Fruit fly (Drosophila melanogaster) whole organism, wandering third instar larva: Measurements from ENCODE around the gene sgll.

Experiments
- Abd-B ChIP-seq: fragments of >200 bp; optimal IDR thresholded peaks from 2 replicates; lab custom pipeline; 2017; ENCODE audit warnings: missing biosample characterization, missing genetic modification characterization
- CG32264 ChIP-seq: fragments of 200-800 bp; sonication (Bioruptor generic); optimal IDR thresholded peaks from 2 replicates; lab custom pipeline; 2016; ENCODE audit warnings: missing biosample characterization, missing genetic modification characterization
- CG9705 ChIP-seq: fragments of 200-800 bp; sonication (Bioruptor generic); optimal IDR thresholded peaks from 2 replicates; lab custom pipeline; 2018; ENCODE audit warnings: missing biosample characterization, mild to moderate bottlenecking, missing genetic modification characterization
- CrebA ChIP-seq: fragments of 200-800 bp; sonication (Bioruptor generic); optimal IDR thresholded peaks from 2 replicates; lab custom pipeline; 2016; ENCODE audit warnings: missing biosample characterization, mild to moderate bottlenecking, missing genetic modification characterization, borderline replicate concordance
- Dfd ChIP-seq: fragments of >200 bp; optimal IDR thresholded peaks from 2 replicates; lab custom pipeline; 2017; ENCODE audit warnings: missing biosample characterization, missing genetic modification characterization
- GATAd ChIP-seq: sonication (Bioruptor generic); optimal IDR thresholded peaks from 2 replicates; lab custom pipeline; 2016; ENCODE audit warnings: missing biosample characterization, missing genetic modification characterization
- HLH106 ChIP-seq: fragments of 200-800 bp; optimal IDR thresholded peaks from 3 replicates; lab custom pipeline; 2019; ENCODE audit warnings: missing biosample characterization, mild to moderate bottlenecking, missing genetic modification characterization, moderate library complexity
- Hnf4 ChIP-seq: fragments of 200-800 bp; sonication (Bioruptor generic); optimal IDR thresholded peaks from 2 replicates; lab custom pipeline; 2016; ENCODE audit warnings: missing biosample characterization, mild to moderate bottlenecking, missing genetic modification characterization
- Hr78 ChIP-seq: fragments of >200 bp; optimal IDR thresholded peaks from 2 replicates; lab custom pipeline; 2017; ENCODE audit warnings: missing biosample characterization, missing genetic modification characterization
- Hr83 ChIP-seq: fragments of 200-300 bp; sonication (Bioruptor generic); optimal IDR thresholded peaks from 2 replicates; lab custom pipeline; 2016; ENCODE audit warnings: missing biosample characterization, mild to moderate bottlenecking, missing genetic modification characterization, moderate library complexity; ENCODE audit not compliant: poor library complexity, severe bottlenecking
- Jra ChIP-seq: sonication (Bioruptor generic); optimal IDR thresholded peaks from 2 replicates; lab custom pipeline; 2016; ENCODE audit warnings: missing biosample characterization, missing genetic modification characterization
- Mio ChIP-seq: sonication (Bioruptor generic); optimal IDR thresholded peaks from 2 replicates; lab custom pipeline; 2016; ENCODE audit warnings: missing biosample characterization, missing genetic modification characterization
- Myc ChIP-seq: fragments of >200 bp; optimal IDR thresholded peaks from 2 replicates; lab custom pipeline; 2017
- N ChIP-seq: fragments of >200 bp; optimal IDR thresholded peaks from 2 replicates; lab custom pipeline; 2018; ENCODE audit warnings: missing biosample characterization, missing external identifiers, missing genetic modification characterization
- OdsH ChIP-seq: fragments of 200-800 bp; sonication (Bioruptor generic); optimal IDR thresholded peaks from 2 replicates; lab custom pipeline; 2016; ENCODE audit warnings: missing biosample characterization, mild to moderate bottlenecking, missing genetic modification characterization
- Rel ChIP-seq, 2 experiments: fragments of 200-800 bp; sonication (Bioruptor generic) in 1 of 2; optimal IDR thresholded peaks; 2 replicates in 1 of 2; 3 replicates in 1 of 2; lab custom pipeline; 2016 to 2019; ENCODE audit warnings: mild to moderate bottlenecking in 2 of 2, missing biosample characterization in 2 of 2, missing genetic modification characterization in 2 of 2, moderate library complexity in 1 of 2
- Sp1 ChIP-seq: fragments of 200-800 bp; sonication (Bioruptor generic); optimal IDR thresholded peaks from 3 replicates; lab custom pipeline; 2019; ENCODE audit warnings: missing biosample characterization, mild to moderate bottlenecking, missing genetic modification characterization, moderate library complexity
- Vsx2 ChIP-seq: fragments of 200-300, 225-300 bp; sonication (Bioruptor generic); optimal IDR thresholded peaks from 2 replicates; lab custom pipeline; 2018; ENCODE audit warnings: missing biosample characterization, missing genetic modification characterization; ENCODE audit not compliant: partially characterized antibody
- br ChIP-seq: fragments of 200-800 bp; sonication (Bioruptor generic); optimal IDR thresholded peaks from 2 replicates; lab custom pipeline; 2016; ENCODE audit warnings: missing biosample characterization, missing genetic modification characterization
- brk ChIP-seq: fragments of 200-800 bp; sonication (Bioruptor generic); optimal IDR thresholded peaks from 2 replicates; lab custom pipeline; 2016; ENCODE audit warnings: missing biosample characterization, mild to moderate bottlenecking, missing genetic modification characterization
- dl ChIP-seq, 2 experiments: fragments of 175-275, 200-275 bp in 1 of 2; fragments of 200-275 bp in 1 of 2; sonication (Bioruptor generic); optimal IDR thresholded peaks; lab custom pipeline; 2018; ENCODE audit warnings: mild to moderate bottlenecking in 2 of 2, missing biosample characterization in 2 of 2, missing genetic modification characterization in 2 of 2, moderate library complexity in 2 of 2; ENCODE audit not compliant: partially characterized antibody in 2 of 2, insufficient read depth in 1 of 2
- dmrt93B ChIP-seq: fragments of 200-800 bp; sonication (Bioruptor generic); optimal IDR thresholded peaks from 2 replicates; lab custom pipeline; 2018; ENCODE audit warnings: missing biosample characterization, mild to moderate bottlenecking, missing genetic modification characterization
- dsf ChIP-seq: sonication (Bioruptor generic); optimal IDR thresholded peaks from 2 replicates; lab custom pipeline; 2016; ENCODE audit warnings: missing biosample characterization, missing genetic modification characterization, borderline replicate concordance
- ey ChIP-seq: fragments of 200-800 bp; sonication (Bioruptor generic); optimal IDR thresholded peaks from 2 replicates; lab custom pipeline; 2016; ENCODE audit warnings: missing biosample characterization, missing genetic modification characterization
- foxo ChIP-seq, 2 experiments: fragments of 200-800 bp; sonication (Bioruptor generic); optimal IDR thresholded peaks; 2 replicates in 1 of 2; 3 replicates in 1 of 2; lab custom pipeline; 2016 to 2017; ENCODE audit warnings: missing biosample characterization in 2 of 2, missing genetic modification characterization in 2 of 2
- fru ChIP-seq: fragments of 200-800 bp; sonication (Bioruptor generic); optimal IDR thresholded peaks from 3 replicates; lab custom pipeline; 2016; ENCODE audit warnings: missing biosample characterization, mild to moderate bottlenecking, missing genetic modification characterization
- h ChIP-seq: fragments of 200-800 bp; sonication (Bioruptor generic); optimal IDR thresholded peaks from 3 replicates; lab custom pipeline; 2016; ENCODE audit warnings: missing biosample characterization, mild to moderate bottlenecking, missing genetic modification characterization
- jim ChIP-seq: fragments of 175-275, 200-325 bp; sonication (Bioruptor generic); optimal IDR thresholded peaks from 2 replicates; lab custom pipeline; 2016; ENCODE audit warnings: missing biosample characterization, mild to moderate bottlenecking, missing genetic modification characterization
- lola ChIP-seq: fragments of >200 bp; optimal IDR thresholded peaks from 2 replicates; lab custom pipeline; 2017; ENCODE audit warnings: missing biosample characterization, missing genetic modification characterization
- pan ChIP-seq: fragments of >200 bp; optimal IDR thresholded peaks from 2 replicates; lab custom pipeline; 2017
- psq ChIP-seq: fragments of 200-800 bp; sonication (Bioruptor generic); optimal IDR thresholded peaks from 3 replicates; lab custom pipeline; 2017; ENCODE audit warnings: missing biosample characterization, mild to moderate bottlenecking, missing genetic modification characterization, moderate library complexity
- rgr ChIP-seq: fragments of 200-800 bp; sonication (Bioruptor generic); optimal IDR thresholded peaks from 3 replicates; lab custom pipeline; 2016; ENCODE audit warnings: missing biosample characterization, mild to moderate bottlenecking, missing genetic modification characterization
- sage ChIP-seq: fragments of 200-800 bp; sonication (Bioruptor generic); optimal IDR thresholded peaks from 2 replicates; lab custom pipeline; 2016; ENCODE audit warnings: missing biosample characterization, mild to moderate bottlenecking, missing genetic modification characterization
- sv ChIP-seq: fragments of 200-800 bp; sonication (Bioruptor generic); optimal IDR thresholded peaks from 3 replicates; lab custom pipeline; 2016; ENCODE audit warnings: missing biosample characterization, missing genetic modification characterization
- tai ChIP-seq: sonication (Bioruptor generic); optimal IDR thresholded peaks from 2 replicates; lab custom pipeline; 2016; ENCODE audit warnings: missing biosample characterization, missing genetic modification characterization
- usp ChIP-seq: fragments of >200 bp; optimal IDR thresholded peaks from 2 replicates; lab custom pipeline; 2017; ENCODE audit warnings: missing biosample characterization, missing genetic modification characterization
- woc ChIP-seq: sonication (Bioruptor generic); optimal IDR thresholded peaks from 2 replicates; lab custom pipeline; 2016; ENCODE audit warnings: missing biosample characterization, mild to moderate bottlenecking, missing genetic modification characterization

The sgll gene

dm6 chr3R:7811514-7811913 is 1.2 kb downstream of the sgll start, which contains the start of gene CG31473:
TSS of gene CG31473 (plus strand) at chr3R:7811814.
- TF ChIP-seq rgr (GFP tag; lab: Kevin White, UChicago) (no peak), sv (GFP tag; lab: Kevin White, UChicago) (no peak), Hr83 (no peak)

DNA sequence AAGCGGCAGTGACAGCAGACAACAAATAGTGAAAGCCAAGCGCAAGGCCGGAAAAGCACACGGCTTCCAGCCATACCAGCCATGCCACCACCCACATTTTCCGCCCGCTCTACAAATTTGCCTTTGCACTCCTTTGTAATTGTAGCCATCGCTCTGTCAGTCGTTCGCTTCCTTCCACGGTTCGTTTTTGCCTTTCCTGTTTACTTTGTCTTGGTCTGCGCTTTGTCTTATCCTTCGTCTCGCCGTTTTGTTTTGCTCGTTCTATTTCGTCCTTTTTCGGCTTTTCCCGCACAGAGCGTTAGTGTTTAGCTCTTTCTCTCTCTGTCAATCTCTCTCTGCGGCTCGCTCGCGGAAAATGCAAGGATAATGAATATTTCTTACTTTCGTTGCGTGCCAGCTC is 3.2 kb downstream of the sgll start:
- TF ChIP-seq woc (GFP tag; lab: Kevin White, UChicago) (no peak), Hr83 (no peak), sv (GFP tag; lab: Kevin White, UChicago) (no peak), h (GFP tag; lab: Kevin White, UChicago) (no peak), Rel (GFP tag; optimal IDR thresholded peaks at IDR 0.05; lab: Kevin White, UChicago) (no peak), Rel (tag; optimal IDR thresholded peaks at IDR 0.05; lab: Kevin White, UChicago) (no peak), Hr78 (GFP tag; lab: Kevin White, UChicago) (no peak), psq (peak; percentile 55), HLH106 (no peak)

DNA sequence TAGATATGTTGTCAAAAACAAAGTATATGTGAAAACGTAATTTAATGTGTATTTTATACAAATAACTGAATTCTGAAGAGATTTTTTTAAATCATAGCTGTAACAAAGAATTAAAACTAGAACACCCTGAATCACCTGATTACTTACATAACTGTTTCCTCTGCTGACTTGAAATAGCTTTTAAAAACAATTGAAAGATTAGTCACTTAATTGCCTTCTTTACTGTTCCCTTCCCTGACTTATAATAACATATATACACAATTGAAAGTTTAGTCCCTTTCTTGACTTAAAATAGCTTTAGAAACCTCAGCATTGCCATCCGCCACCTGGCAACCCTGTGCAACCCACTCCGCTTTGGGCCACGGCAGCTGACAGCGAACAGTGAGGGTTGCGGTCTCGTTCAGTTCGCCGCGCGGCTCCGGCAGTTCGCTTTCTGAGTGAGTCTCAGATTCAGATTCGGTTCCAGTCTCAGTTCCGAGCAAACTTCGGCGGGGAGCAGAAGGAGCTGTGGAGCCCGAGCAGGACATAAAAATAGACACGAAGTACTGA is 3.7 kb downstream of the sgll start, which contains the start of gene CG34384:
TSS of gene CG34384 (plus strand) at position 381 of the 549 bp plus-strand sequence.
- no peak for TF ChIP-seq Dfd (GFP tag; lab: Kevin White, UChicago)
- no peak for TF ChIP-seq Myc (lab: Kevin White, UChicago)
- no peak for TF ChIP-seq sage
- TF ChIP-seq Rel (GFP tag; optimal IDR thresholded peaks at IDR 0.05; lab: Kevin White, UChicago) = no peak
- TF ChIP-seq Rel (tag; optimal IDR thresholded peaks at IDR 0.05; lab: Kevin White, UChicago) = no peak
- no peak for TF ChIP-seq CG32264 (GFP tag; lab: Kevin White, UChicago)
- TF ChIP-seq pan = no peak
- no peak for TF ChIP-seq Hr78 (GFP tag; lab: Kevin White, UChicago)
- TF ChIP-seq dsf (GFP tag; lab: Kevin White, UChicago) = no peak
- TF ChIP-seq OdsH (GFP tag; lab: Kevin White, UChicago) = no peak
- no peak for TF ChIP-seq Hnf4 (GFP tag; lab: Kevin White, UChicago)
- no peak for TF ChIP-seq Jra (GFP tag; lab: Kevin White, UChicago)
- no peak for TF ChIP-seq Vsx2 (GFP tag; lab: Kevin White, UChicago)
- TF ChIP-seq fru = peak; percentile 59
- no peak for TF ChIP-seq rgr (GFP tag; lab: Kevin White, UChicago)
- peak; percentile 50 for TF ChIP-seq HLH106
- TF ChIP-seq GATAd (GFP tag; lab: Kevin White, UChicago) = no peak
- TF ChIP-seq CG9705 (GFP tag; lab: Kevin White, UChicago) = no peak
- no peak for TF ChIP-seq lola (GFP tag; lab: Kevin White, UChicago)
- no peak for TF ChIP-seq usp (GFP tag; lab: Kevin White, UChicago)
- peak; percentile 34 for TF ChIP-seq h (GFP tag; lab: Kevin White, UChicago)
- TF ChIP-seq br (GFP tag; lab: Kevin White, UChicago) = peak; percentile 29
- peak; percentile 19 for TF ChIP-seq sv (GFP tag; lab: Kevin White, UChicago)
- TF ChIP-seq Mio = no peak
- TF ChIP-seq dmrt93B (GFP tag; lab: Kevin White, UChicago) = peak; percentile 12
- no peak for TF ChIP-seq dl (GFP tag; optimal IDR thresholded peaks at IDR 0.05; lab: Kevin White, UChicago; ENCODE audit: insufficient read depth in 1 of 2, partially characterized antibody in 2 of 2)
- peak; percentile 16 for TF ChIP-seq psq
- TF ChIP-seq CrebA (GFP tag; lab: Kevin White, UChicago) = no peak
- TF ChIP-seq jim = no peak
- TF ChIP-seq ey = peak; percentile 19
- no peak for TF ChIP-seq N (GFP tag; lab: Kevin White, UChicago)
- no peak for TF ChIP-seq brk
- TF ChIP-seq tai = no peak
- TF ChIP-seq Abd-B = no peak
- TF ChIP-seq woc (GFP tag; lab: Kevin White, UChicago) = no peak
- TF ChIP-seq foxo (GFP tag; optimal IDR thresholded peaks at IDR 0.05; lab: Kevin White, UChicago) = peak in 1 of 2 experiments; percentile 54
- TF ChIP-seq Hr83 = no peak
- TF ChIP-seq Sp1 = peak; percentile 40
- TF ChIP-seq, all 38 proteins: peak for 10
